Worm (Caenorhabditis elegans) whole organism, young adult: ENCODE results near the gene best-18.

Source experiments
- C17E4.6 ChIP-seq: fragments of 200-800 bp; sonication (Bioruptor generic); IDR thresholded peaks from 2 replicates; pipeline ENCODE4 v1.3.6; 2022; ENCODE audit warnings: missing genetic modification reagents, missing genetic modification characterization, missing compliant biosample characterization
- F33H1.4 ChIP-seq: fragments of 200-800 bp; sonication (Bioruptor generic); IDR thresholded peaks from 2 replicates; pipeline ENCODE4 v1.3.6; 2022; ENCODE audit warnings: missing genetic modification reagents, missing genetic modification characterization, missing compliant biosample characterization
- ama-1 ChIP-seq, 3 experiments: fragments of 150-350 bp in 1 of 3; sonication (generic microtip) in 2 of 3; optimal IDR thresholded peaks; 2 replicates each; lab custom pipeline; 2014 to 2018; ENCODE audit warnings: missing biosample characterization in 2 of 3, missing genetic modification characterization in 2 of 3, missing genetic modification reagents in 2 of 3
- bed-1 ChIP-seq: fragments of 200-800 bp; sonication (Bioruptor generic); IDR thresholded peaks from 2 replicates; pipeline ENCODE4 v1.3.6; 2022; ENCODE audit warnings: missing genetic modification reagents, missing genetic modification characterization, missing compliant biosample characterization
- dpl-1 ChIP-seq: fragments of 150-350 bp; optimal IDR thresholded peaks from 2 replicates; lab custom pipeline; 2014; ENCODE audit warnings: missing biosample characterization, missing genetic modification reagents, missing genetic modification characterization
- egrh-3 ChIP-seq: fragments of 200-800 bp; sonication (Bioruptor generic); IDR thresholded peaks from 2 replicates; pipeline ENCODE4 v1.3.6; 2022; ENCODE audit warnings: missing genetic modification reagents, missing genetic modification characterization, missing compliant biosample characterization
- let-526 ChIP-seq: fragments of 200-800 bp; sonication (Bioruptor generic); IDR thresholded peaks from 2 replicates; pipeline ENCODE4 v1.3.6; 2022; ENCODE audit warnings: missing genetic modification reagents, missing genetic modification characterization, missing compliant biosample characterization
- rec-8 ChIP-seq, 2 experiments: sonication (generic microtip); optimal IDR thresholded peaks; 2 replicates each; lab custom pipeline; 2016; ENCODE audit warnings: mild to moderate bottlenecking in 2 of 2, missing genetic modification characterization in 2 of 2, missing genetic modification reagents in 2 of 2, missing genotype in 2 of 2, missing biosample characterization in 1 of 2, missing compliant biosample characterization in 1 of 2, moderate library complexity in 1 of 2
- sea-2 ChIP-seq: fragments of 200-800 bp; sonication (Bioruptor generic); IDR thresholded peaks from 2 replicates; pipeline ENCODE4 v1.3.6; 2022; ENCODE audit warnings: missing genetic modification characterization, missing compliant biosample characterization
- snpc-4 ChIP-seq, 5 experiments: fragments of 150-350 bp in 1 of 5; sonication (generic microtip) in 4 of 5; optimal IDR thresholded peaks; 2 replicates each; lab custom pipeline; 2014 to 2018; ENCODE audit warnings: missing genetic modification characterization in 5 of 5, missing biosample characterization in 3 of 5, antibody characterized with exemption in 2 of 5, mild to moderate bottlenecking in 2 of 5, missing compliant biosample characterization in 2 of 5, missing genotype in 2 of 5, moderate library complexity in 2 of 5, missing genetic modification reagents in 1 of 5
- unc-62 ChIP-seq: fragments of 150-350 bp; optimal IDR thresholded peaks from 2 replicates; lab custom pipeline; 2014; ENCODE audit warnings: missing biosample characterization, missing genetic modification reagents, missing genetic modification characterization

ce11 chrIII:10211889-10212494 is at the start of gene best-18, which contains the start of gene blos-1:
- TF ChIP-seq unc-62 (GFP tag; lab: Kevin White, UChicago): no peak
- no peak for TF ChIP-seq F33H1.4 (GFP tag; lab: Robert Waterston, UW)
- no peak for TF ChIP-seq let-526 (GFP tag; lab: Robert Waterston, UW)
- no peak for TF ChIP-seq snpc-4 (GFP tag; optimal IDR thresholded peaks at IDR 0.05; lab: Kevin White, UChicago)
- no peak for TF ChIP-seq snpc-4 (tag; optimal IDR thresholded peaks at IDR 0.05; lab: Kevin White, UChicago)
- no peak for TF ChIP-seq egrh-3 (GFP tag; lab: Robert Waterston, UW)
- TF ChIP-seq C17E4.6: no peak
- no peak for TF ChIP-seq rec-8 (tag; optimal IDR thresholded peaks at IDR 0.05; lab: Kevin White, UChicago)
- TF ChIP-seq bed-1 (GFP tag; lab: Robert Waterston, UW): no peak
- no peak for TF ChIP-seq sea-2 (GFP tag; lab: Robert Waterston, UW)
- no peak for TF ChIP-seq ama-1 (optimal IDR thresholded peaks at IDR 0.05; lab: Kevin White, UChicago)
- no peak for TF ChIP-seq ama-1 (GFP tag; optimal IDR thresholded peaks at IDR 0.05; lab: Kevin White, UChicago)
- TF ChIP-seq dpl-1 (GFP tag; lab: Kevin White, UChicago): no peak
